Fruit fly (Drosophila melanogaster) whole organism, embryonic: ENCODE measurements around the gene dlg1.

ENCODE experiments used
- Antp ChIP-seq: fragments of 200-800 bp; sonication (Bioruptor generic); optimal IDR thresholded peaks from 3 replicates; lab custom pipeline; 2016; ENCODE audit warnings: missing biosample characterization, missing genetic modification characterization
- Bgb ChIP-seq: fragments of 200-800 bp; sonication (Bioruptor generic); IDR thresholded peaks from 2 replicates; pipeline ENCODE4 v1.3.6; 2022; ENCODE audit warnings: missing biosample characterization, missing genetic modification characterization; ENCODE audit not compliant: partially characterized antibody
- CG11560 ChIP-seq: fragments of 200-800 bp; sonication (Bioruptor generic); IDR thresholded peaks from 3 replicates; pipeline ENCODE4 v1.3.6; 2022; ENCODE audit warnings: missing biosample characterization, missing genetic modification characterization
- CG12659 ChIP-seq: fragments of 200-800 bp; sonication (Bioruptor generic); optimal IDR thresholded peaks from 3 replicates; lab custom pipeline; 2017; ENCODE audit warnings: mild to moderate bottlenecking, missing biosample characterization, missing genetic modification reagents, missing genetic modification characterization
- CG15514 ChIP-seq: fragments of 200-800 bp; sonication (Bioruptor generic); optimal IDR thresholded peaks from 3 replicates; lab custom pipeline; 2017; ENCODE audit warnings: missing biosample characterization, missing genetic modification characterization, mild to moderate bottlenecking, moderate library complexity, missing genetic modification reagents
- CG16813 ChIP-seq: fragments of 200-800 bp; sonication (Bioruptor generic); IDR thresholded peaks from 3 replicates; pipeline ENCODE4 v1.3.6; 2022; ENCODE audit warnings: missing biosample characterization, missing genetic modification characterization; ENCODE audit not compliant: partially characterized antibody
- CG18599 ChIP-seq: fragments of 200-800 bp; sonication (Bioruptor generic); optimal IDR thresholded peaks from 3 replicates; lab custom pipeline; 2017; ENCODE audit warnings: missing biosample characterization, missing genetic modification characterization, mild to moderate bottlenecking, moderate library complexity, missing genetic modification reagents
- CG2120 ChIP-seq: fragments of 200-800 bp; sonication (Bioruptor generic); optimal IDR thresholded peaks from 3 replicates; lab custom pipeline; 2016; ENCODE audit warnings: missing biosample characterization, missing genetic modification characterization
- CG2129 ChIP-seq: fragments of 200-800 bp; sonication (Bioruptor generic); IDR thresholded peaks from 2 replicates; pipeline ENCODE4 v1.3.6; 2022; ENCODE audit warnings: missing biosample characterization, missing genetic modification characterization; ENCODE audit not compliant: partially characterized antibody
- CG2712 ChIP-seq: fragments of 200-800 bp; optimal IDR thresholded peaks from 3 replicates; lab custom pipeline; 2019; ENCODE audit warnings: missing biosample characterization, mild to moderate bottlenecking, missing genetic modification characterization, moderate library complexity
- CG5953 ChIP-seq: fragments of 200-800 bp; sonication (Bioruptor generic); IDR thresholded peaks from 2 replicates; pipeline ENCODE4 v1.3.6; 2022; ENCODE audit warnings: missing biosample characterization, missing genetic modification characterization
- CG6689 ChIP-seq: fragments of 200-800 bp; sonication (Bioruptor generic); IDR thresholded peaks from 2 replicates; pipeline ENCODE4 v1.3.6; 2022; ENCODE audit warnings: missing biosample characterization, missing genetic modification characterization
- CG8924 ChIP-seq: fragments of 200-800 bp; optimal IDR thresholded peaks from 3 replicates; lab custom pipeline; 2019; ENCODE audit warnings: missing biosample characterization, mild to moderate bottlenecking, missing genetic modification characterization, moderate library complexity
- CG9727 ChIP-seq: fragments of 200-800 bp; sonication (Bioruptor generic); optimal IDR thresholded peaks from 3 replicates; lab custom pipeline; 2017; ENCODE audit warnings: missing biosample characterization, mild to moderate bottlenecking, missing genetic modification characterization
- CG9932 ChIP-seq: fragments of 200-800 bp; sonication (Bioruptor generic); IDR thresholded peaks from 2 replicates; pipeline ENCODE4 v1.3.6; 2022; ENCODE audit warnings: missing biosample characterization, missing genetic modification characterization
- Dll ChIP-seq: fragments of 200-800 bp; sonication (Bioruptor generic); IDR thresholded peaks from 4 replicates; pipeline ENCODE4 v1.3.6; 2022; ENCODE audit warnings: missing biosample characterization, missing genetic modification characterization; ENCODE audit not compliant: partially characterized antibody
- Dref ChIP-seq: fragments of 200-800 bp; sonication (Bioruptor generic); IDR thresholded peaks from 2 replicates; pipeline ENCODE4 v1.3.6; 2022; ENCODE audit warnings: missing biosample characterization, missing genetic modification characterization
- E2f2 ChIP-seq: fragments of 200-800 bp; sonication (Bioruptor generic); IDR thresholded peaks from 2 replicates; pipeline ENCODE4 v1.3.6; 2022; ENCODE audit warnings: missing biosample characterization, missing genetic modification characterization
- Elba2 ChIP-seq: fragments of 200-800 bp; sonication (Bioruptor generic); optimal IDR thresholded peaks from 3 replicates; lab custom pipeline; 2016; ENCODE audit warnings: missing biosample characterization, missing genetic modification characterization
- HLH4C ChIP-seq: fragments of 200-800 bp; sonication (Bioruptor generic); IDR thresholded peaks from 3 replicates; pipeline ENCODE4 v1.3.6; 2022; ENCODE audit warnings: missing biosample characterization, missing genetic modification characterization; ENCODE audit not compliant: partially characterized antibody
- Hr78 ChIP-seq, 2 experiments: fragments of 200-800 bp in 1 of 2; fragments of >200 bp in 1 of 2; sonication (Bioruptor generic) in 1 of 2; optimal IDR thresholded peaks; 2 replicates each; lab custom pipeline; 2017 to 2019; ENCODE audit warnings: missing biosample characterization in 2 of 2, missing genetic modification characterization in 2 of 2, mild to moderate bottlenecking in 1 of 2, moderate library complexity in 1 of 2
- Lhr ChIP-seq: fragments of 200-800 bp; sonication (Bioruptor generic); optimal IDR thresholded peaks from 3 replicates; lab custom pipeline; 2017; ENCODE audit warnings: mild to moderate bottlenecking, missing biosample characterization, missing genetic modification reagents, missing genetic modification characterization
- MBD-R2 ChIP-seq: fragments of 200-800 bp; sonication (Bioruptor generic); IDR thresholded peaks from 2 replicates; pipeline ENCODE4 v1.3.6; 2022; ENCODE audit warnings: missing biosample characterization, missing genetic modification characterization
- MESR4 ChIP-seq: fragments of 200-800 bp; sonication (Bioruptor generic); optimal IDR thresholded peaks from 2 replicates; lab custom pipeline; 2018; ENCODE audit warnings: missing biosample characterization, mild to moderate bottlenecking, missing genetic modification characterization, moderate library complexity
- Opbp ChIP-seq: fragments of 200-800 bp; sonication (Bioruptor generic); IDR thresholded peaks from 3 replicates; pipeline ENCODE4 v1.3.6; 2022; ENCODE audit warnings: missing biosample characterization, missing genetic modification characterization; ENCODE audit not compliant: partially characterized antibody
- Pdp1 ChIP-seq, 2 experiments: fragments of 200-800 bp; sonication (Bioruptor generic); optimal IDR thresholded peaks; 3 replicates each; lab custom pipeline; 2016; ENCODE audit warnings: missing biosample characterization in 2 of 2, missing genetic modification characterization in 2 of 2, mild to moderate bottlenecking in 1 of 2, moderate library complexity in 1 of 2
- Scr ChIP-seq: fragments of 200-800 bp; sonication (Bioruptor generic); IDR thresholded peaks from 2 replicates; pipeline ENCODE4 v1.3.6; 2022; ENCODE audit warnings: missing biosample characterization, missing genetic modification characterization; ENCODE audit not compliant: partially characterized antibody
- Sry-β ChIP-seq: fragments of 200-800 bp; sonication (Bioruptor generic); optimal IDR thresholded peaks from 2 replicates; lab custom pipeline; 2018; ENCODE audit warnings: missing biosample characterization, mild to moderate bottlenecking, missing genetic modification characterization, moderate library complexity
- Stat92E ChIP-seq, 3 experiments: fragments of >200 bp in 2 of 3; fragments of 200-800 bp in 1 of 3; sonication (Bioruptor generic) in 1 of 3; optimal IDR thresholded peaks; 2 replicates each; lab custom pipeline; 2017 to 2019; ENCODE audit warnings: missing biosample characterization in 3 of 3, missing genetic modification characterization in 3 of 3, mild to moderate bottlenecking in 1 of 3, moderate library complexity in 1 of 3
- Xbp1 ChIP-seq: fragments of 200-800 bp; sonication (Bioruptor generic); optimal IDR thresholded peaks from 3 replicates; lab custom pipeline; 2016; ENCODE audit warnings: missing biosample characterization, mild to moderate bottlenecking, missing genetic modification characterization
- bigmax ChIP-seq: fragments of 200-800 bp; sonication (Bioruptor generic); optimal IDR thresholded peaks from 2 replicates; lab custom pipeline; 2018; ENCODE audit warnings: missing biosample characterization, mild to moderate bottlenecking, missing genetic modification characterization
- bsh ChIP-seq, 2 experiments: fragments of 200-800 bp; sonication (Bioruptor generic); optimal IDR thresholded peaks; 2 replicates each; lab custom pipeline; 2017 to 2018; ENCODE audit warnings: mild to moderate bottlenecking in 2 of 2, missing biosample characterization in 2 of 2, missing genetic modification characterization in 2 of 2, moderate library complexity in 1 of 2
- fu2 ChIP-seq: fragments of 200-800 bp; sonication (Bioruptor generic); optimal IDR thresholded peaks from 2 replicates; lab custom pipeline; 2016; ENCODE audit warnings: missing biosample characterization, missing genetic modification characterization
- grn ChIP-seq: fragments of 200-800 bp; sonication (Bioruptor generic); optimal IDR thresholded peaks from 3 replicates; lab custom pipeline; 2017; ENCODE audit warnings: missing biosample characterization, missing genetic modification characterization
- gro ChIP-seq: fragments of 200-800 bp; sonication (Bioruptor generic); optimal IDR thresholded peaks from 2 replicates; lab custom pipeline; 2016; ENCODE audit warnings: missing biosample characterization, missing genetic modification characterization
- inv ChIP-seq: fragments of 200-800 bp; sonication (Bioruptor generic); IDR thresholded peaks from 2 replicates; pipeline ENCODE4 v1.3.6; 2022; ENCODE audit warnings: missing biosample characterization, missing genetic modification characterization; ENCODE audit not compliant: partially characterized antibody
- kay ChIP-seq: fragments of 200-800 bp; sonication (Bioruptor generic); optimal IDR thresholded peaks from 2 replicates; lab custom pipeline; 2016; ENCODE audit warnings: missing biosample characterization, missing genetic modification characterization
- knrl ChIP-seq: fragments of 200-800 bp; sonication (Bioruptor generic); IDR thresholded peaks from 3 replicates; pipeline ENCODE4 v1.3.6; 2022; ENCODE audit warnings: missing biosample characterization, missing genetic modification characterization; ENCODE audit not compliant: partially characterized antibody
- lilli ChIP-seq: fragments of 200-800 bp; sonication (Bioruptor generic); optimal IDR thresholded peaks from 3 replicates; lab custom pipeline; 2016; ENCODE audit warnings: missing biosample characterization, missing genetic modification characterization
- nmo ChIP-seq: fragments of 200-800 bp; sonication (Bioruptor generic); optimal IDR thresholded peaks from 2 replicates; lab custom pipeline; 2018; ENCODE audit warnings: missing biosample characterization, mild to moderate bottlenecking, missing genetic modification characterization, moderate library complexity
- phol ChIP-seq: fragments of 200-800 bp; sonication (Bioruptor generic); optimal IDR thresholded peaks from 3 replicates; lab custom pipeline; 2018; ENCODE audit warnings: missing biosample characterization, mild to moderate bottlenecking, missing genetic modification characterization, moderate library complexity
- prd ChIP-seq, 3 experiments: fragments of >200 bp in 2 of 3; fragments of 200-800 bp in 1 of 3; sonication (Bioruptor generic) in 1 of 3; optimal IDR thresholded peaks in 2 of 3; IDR thresholded peaks in 1 of 3; 2 replicates in 2 of 3; 3 replicates in 1 of 3; pipeline versions ENCODE4 v1.3.6 to Lab custom; 2017 to 2022; ENCODE audit warnings: missing biosample characterization in 1 of 3, missing genetic modification characterization in 1 of 3
- row ChIP-seq: fragments of 200-800 bp; sonication (Bioruptor generic); IDR thresholded peaks from 3 replicates; pipeline ENCODE4 v1.3.6; 2022; ENCODE audit warnings: missing biosample characterization, missing genetic modification characterization
- sd ChIP-seq: fragments of 200-800 bp; sonication (Bioruptor generic); optimal IDR thresholded peaks from 3 replicates; lab custom pipeline; 2018; ENCODE audit warnings: missing biosample characterization, mild to moderate bottlenecking, missing genetic modification characterization, moderate library complexity
- sna ChIP-seq: fragments of 200-800 bp; sonication (Bioruptor generic); IDR thresholded peaks from 2 replicates; pipeline ENCODE4 v1.3.6; 2022; ENCODE audit warnings: missing biosample characterization, missing genetic modification characterization; ENCODE audit not compliant: partially characterized antibody
- sob ChIP-seq: fragments of 200-800 bp; sonication (Bioruptor generic); IDR thresholded peaks from 2 replicates; pipeline ENCODE4 v1.3.6; 2022; ENCODE audit warnings: missing biosample characterization, missing genetic modification characterization

The dlg1 gene

DNA sequence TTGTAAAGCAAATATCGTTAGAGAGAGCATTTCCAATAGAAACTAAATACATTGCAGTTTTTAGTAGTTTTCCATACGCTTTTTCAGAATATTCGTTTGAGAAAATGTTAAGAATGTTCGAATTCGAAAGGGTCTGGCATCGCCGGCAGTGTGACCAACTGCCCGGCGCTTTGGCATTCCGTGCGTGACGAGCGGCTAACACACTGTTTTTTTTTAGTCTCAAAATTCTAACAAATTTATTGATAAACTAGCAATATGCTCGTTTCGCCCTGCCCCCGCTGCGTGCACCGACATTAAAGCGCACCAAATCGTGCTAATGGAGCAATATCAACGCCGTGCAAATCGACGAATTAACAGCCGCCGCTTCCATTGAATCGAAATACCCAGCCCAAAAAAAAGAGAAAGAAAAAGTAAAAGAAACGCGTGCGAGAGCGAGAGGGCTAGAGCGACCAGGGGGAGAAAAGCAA is 13.7 kb upstream of the dlg1 start, which contains the start of gene dsh (continued):
- TF ChIP-seq Stat92E (GFP tag; optimal IDR thresholded peaks at IDR 0.05; lab: Kevin White, UChicago) (peak in 1 of 3 experiments; percentile 1), Hr78 (GFP tag; optimal IDR thresholded peaks at IDR 0.05; lab: Kevin White, UChicago) (no peak), MESR4 (GFP tag; lab: Kevin White, UChicago) (peak; percentile 86), E2f2 (peak; percentile 62), sd (tag; lab: Kevin White, UChicago) (peak; percentile 79), CG16813 (GFP tag; lab: Robert Waterston, UW) (peak; percentile 45; the same call in 2 of the 3 replicates), phol (tag; lab: Kevin White, UChicago) (peak; percentile 3), Dll (peak; percentile 75), CG2712 (tag; lab: Kevin White, UChicago) (peak; percentile 11), prd (optimal IDR thresholded peaks at IDR 0.05; lab: Kevin White, UChicago) (no peak), prd (GFP tag; IDR thresholded peaks at IDR 0.05; lab: Robert Waterston, UW) (0 out of 3 replicates have a peak, but pooled peaks have one; percentile 14), Lhr (GFP tag; lab: Kevin White, UChicago) (peak; percentile 5), nmo (GFP tag; lab: Kevin White, UChicago) (peak; percentile 53), CG2120 (GFP tag; lab: Kevin White, UChicago) (peak; percentile 29), bsh (GFP tag; optimal IDR thresholded peaks at IDR 0.05; lab: Kevin White, UChicago) (peak in 1 of 2 experiments; percentile 1), inv (GFP tag; lab: Robert Waterston, UW) (peak; percentile 38; the same call in 1 of the 2 replicates), CG5953 (GFP tag; lab: Robert Waterston, UW) (no peak), Xbp1 (GFP tag; lab: Kevin White, UChicago) (no peak), Antp (GFP tag; lab: Kevin White, UChicago) (peak; percentile 37), Sry-β (no peak), Pdp1 (GFP tag; optimal IDR thresholded peaks at IDR 0.05; lab: Kevin White, UChicago) (peak in 1 of 2 experiments; percentile 27), CG6689 (GFP tag; lab: Robert Waterston, UW) (peak; percentile 23; the same call in 1 of the 2 replicates), CG2129 (0 out of 2 replicates have a peak, but pooled peaks have one; percentile 21), MBD-R2 (GFP tag; lab: Robert Waterston, UW) (peak; percentile 34; the same call in 1 of the 2 replicates), CG8924 (tag; lab: Kevin White, UChicago) (no peak), CG11560 (peak; percentile 19; the same call in 1 of the 3 replicates), grn (GFP tag; lab: Kevin White, UChicago) (no peak), Opbp (GFP tag; lab: Robert Waterston, UW) (0 out of 3 replicates have a peak, but pooled peaks have one; percentile 6), knrl (GFP tag; lab: Robert Waterston, UW) (peak; percentile 55), HLH4C (GFP tag; lab: Robert Waterston, UW) (peak; percentile 40; the same call in 1 of the 3 replicates), sna (GFP tag; lab: Robert Waterston, UW) (0 out of 2 replicates have a peak, but pooled peaks have one; percentile 29), lilli (peak; percentile 21), row (GFP tag; lab: Robert Waterston, UW) (peak; percentile 60), Scr (peak; percentile 59), CG18599 (GFP tag; lab: Kevin White, UChicago) (no peak), bigmax (GFP tag; lab: Kevin White, UChicago) (no peak), sob (GFP tag; lab: Robert Waterston, UW) (0 out of 2 replicates have a peak, but pooled peaks have one; percentile 7), fu2 (GFP tag; lab: Kevin White, UChicago) (no peak), CG9727 (peak; percentile 24), CG15514 (GFP tag; lab: Kevin White, UChicago) (peak; percentile 15), CG9932 (GFP tag; lab: Robert Waterston, UW) (0 out of 2 replicates have a peak, but pooled peaks have one; percentile 22), gro (no peak), Dref (peak; percentile 61), Elba2 (GFP tag; lab: Kevin White, UChicago) (peak; percentile 34), Bgb (peak; percentile 44; the same call in 1 of the 2 replicates), kay (GFP tag; lab: Kevin White, UChicago) (no peak), CG12659 (GFP tag; lab: Kevin White, UChicago) (peak; percentile 51)
